Fruit fly (Drosophila melanogaster) whole organism, wandering third instar larva: ENCODE measurements around the gene Plp.

Experiments used
- CG9705 ChIP-seq: fragments of 200-800 bp; sonication (Bioruptor generic); optimal IDR thresholded peaks from 2 replicates; lab custom pipeline; 2018; ENCODE audit warnings: missing biosample characterization, mild to moderate bottlenecking, missing genetic modification characterization
- GATAd ChIP-seq: sonication (Bioruptor generic); optimal IDR thresholded peaks from 2 replicates; lab custom pipeline; 2016; ENCODE audit warnings: missing biosample characterization, missing genetic modification characterization
- Jra ChIP-seq: sonication (Bioruptor generic); optimal IDR thresholded peaks from 2 replicates; lab custom pipeline; 2016; ENCODE audit warnings: missing biosample characterization, missing genetic modification characterization
- Mio ChIP-seq: sonication (Bioruptor generic); optimal IDR thresholded peaks from 2 replicates; lab custom pipeline; 2016; ENCODE audit warnings: missing biosample characterization, missing genetic modification characterization
- fru ChIP-seq: fragments of 200-800 bp; sonication (Bioruptor generic); optimal IDR thresholded peaks from 3 replicates; lab custom pipeline; 2016; ENCODE audit warnings: missing biosample characterization, mild to moderate bottlenecking, missing genetic modification characterization
- h ChIP-seq: fragments of 200-800 bp; sonication (Bioruptor generic); optimal IDR thresholded peaks from 3 replicates; lab custom pipeline; 2016; ENCODE audit warnings: missing biosample characterization, mild to moderate bottlenecking, missing genetic modification characterization
- usp ChIP-seq: fragments of >200 bp; optimal IDR thresholded peaks from 2 replicates; lab custom pipeline; 2017; ENCODE audit warnings: missing biosample characterization, missing genetic modification characterization

DNA sequence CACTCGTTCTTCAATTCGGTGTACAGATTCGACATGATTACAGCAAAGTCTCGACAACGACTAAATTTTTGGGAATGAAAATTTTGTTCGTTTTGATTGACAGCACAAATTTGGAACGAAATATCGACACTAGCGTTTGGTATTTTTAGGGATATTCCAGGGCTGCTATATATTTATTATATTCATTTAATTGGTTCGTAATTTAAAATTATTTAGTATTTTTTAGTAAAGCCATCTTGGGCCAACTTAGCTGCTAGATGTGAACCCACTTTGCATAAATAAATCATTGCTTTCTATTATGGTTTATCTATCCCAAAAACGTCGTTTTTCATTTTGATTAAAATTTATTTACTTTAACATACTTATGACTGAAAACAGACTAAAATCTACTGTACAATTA lies 52.1 kb downstream of the Plp start, which contains the start of gene Rpn12R:
- TF ChIP-seq Mio (GFP tag; lab: Kevin White, UChicago) (no peak), h (GFP tag; lab: Kevin White, UChicago) (no peak), GATAd (GFP tag; lab: Kevin White, UChicago) (no peak), fru (GFP tag; lab: Kevin White, UChicago) (no peak), usp (GFP tag; lab: Kevin White, UChicago) (no peak), CG9705 (GFP tag; lab: Kevin White, UChicago) (no peak), Jra (GFP tag; lab: Kevin White, UChicago) (no peak)
